Fruit fly (Drosophila melanogaster) whole organism, embryonic: ENCODE results near the gene CG9316.

ENCODE experiments used
- Atf3 ChIP-seq: fragments of 200-800 bp; sonication (Bioruptor generic); optimal IDR thresholded peaks from 3 replicates; lab custom pipeline; 2016; ENCODE audit warnings: missing biosample characterization, missing genetic modification characterization
- Atf6 ChIP-seq: fragments of 200-800 bp; sonication (Bioruptor generic); IDR thresholded peaks from 2 replicates; pipeline ENCODE4 v1.3.6; 2022; ENCODE audit warnings: missing biosample characterization, missing genetic modification characterization
- Bdp1 ChIP-seq: fragments of 200-800 bp; sonication (Bioruptor generic); optimal IDR thresholded peaks from 3 replicates; lab custom pipeline; 2016; ENCODE audit warnings: missing biosample characterization, missing genetic modification characterization
- CG11696 ChIP-seq: fragments of 200-800 bp; sonication (Bioruptor generic); IDR thresholded peaks from 2 replicates; pipeline ENCODE4 v1.3.6; 2022; ENCODE audit warnings: missing biosample characterization, missing genetic modification characterization
- CG17186 ChIP-seq: fragments of 200-800 bp; sonication (Bioruptor generic); optimal IDR thresholded peaks from 3 replicates; lab custom pipeline; 2017; ENCODE audit warnings: missing biosample characterization, missing genetic modification reagents, missing genetic modification characterization
- CG17802 ChIP-seq: fragments of 200-800 bp; sonication (Bioruptor generic); optimal IDR thresholded peaks from 2 replicates; lab custom pipeline; 2018; ENCODE audit warnings: missing biosample characterization, mild to moderate bottlenecking, missing genetic modification characterization, moderate library complexity
- CG18262 ChIP-seq: fragments of 200-800 bp; optimal IDR thresholded peaks from 3 replicates; lab custom pipeline; 2019; ENCODE audit warnings: missing biosample characterization, mild to moderate bottlenecking, missing genetic modification characterization, moderate library complexity
- CG18764 ChIP-seq: fragments of 200-800 bp; sonication (Bioruptor generic); optimal IDR thresholded peaks from 3 replicates; lab custom pipeline; 2016; ENCODE audit warnings: missing biosample characterization, missing genetic modification characterization
- CG2889 ChIP-seq: fragments of 200-800 bp; sonication (Bioruptor generic); IDR thresholded peaks from 3 replicates; pipeline ENCODE4 v1.3.6; 2022; ENCODE audit warnings: missing biosample characterization, missing genetic modification characterization
- CG3065 ChIP-seq: fragments of 200-800 bp; sonication (Bioruptor generic); optimal IDR thresholded peaks from 2 replicates; lab custom pipeline; 2016; ENCODE audit warnings: missing biosample characterization, missing genetic modification characterization
- CG32532 ChIP-seq: fragments of 200-800 bp; sonication (Bioruptor generic); IDR thresholded peaks from 2 replicates; pipeline ENCODE4 v1.3.6; 2022; ENCODE audit warnings: missing biosample characterization, missing genetic modification characterization
- CG33557 ChIP-seq: fragments of 200-800 bp; sonication (Bioruptor generic); optimal IDR thresholded peaks from 2 replicates; lab custom pipeline; 2019; ENCODE audit warnings: missing biosample characterization, mild to moderate bottlenecking, missing genetic modification characterization, moderate library complexity
- CG3407 ChIP-seq: fragments of 200-800 bp; sonication (Bioruptor generic); optimal IDR thresholded peaks from 2 replicates; lab custom pipeline; 2018; ENCODE audit warnings: missing biosample characterization, mild to moderate bottlenecking, missing genetic modification characterization
- CG3995 ChIP-seq: fragments of 200-800 bp; sonication (Bioruptor generic); optimal IDR thresholded peaks from 3 replicates; lab custom pipeline; 2016; ENCODE audit warnings: missing biosample characterization, missing genetic modification characterization
- CG4424 ChIP-seq: fragments of 200-800 bp; sonication (Bioruptor generic); optimal IDR thresholded peaks from 3 replicates; lab custom pipeline; 2016; ENCODE audit warnings: missing biosample characterization, missing genetic modification characterization
- CG7357 ChIP-seq: fragments of 200-800 bp; sonication (Bioruptor generic); IDR thresholded peaks from 3 replicates; pipeline ENCODE4 v1.3.6; 2022; ENCODE audit warnings: missing biosample characterization, missing genetic modification characterization
- CG7786 ChIP-seq: fragments of 200-800 bp; sonication (Bioruptor generic); optimal IDR thresholded peaks from 2 replicates; lab custom pipeline; 2016; ENCODE audit warnings: missing biosample characterization, missing genetic modification characterization
- CHES-1-like ChIP-seq: fragments of 200-800 bp; sonication (Bioruptor generic); optimal IDR thresholded peaks from 2 replicates; lab custom pipeline; 2016; ENCODE audit warnings: missing biosample characterization, missing genetic modification characterization
- Dbx ChIP-seq: fragments of 200-800 bp; sonication (Bioruptor generic); IDR thresholded peaks from 3 replicates; pipeline ENCODE4 v1.3.6; 2022; ENCODE audit warnings: missing biosample characterization, missing genetic modification characterization
- E2f2 ChIP-seq: fragments of 200-800 bp; sonication (Bioruptor generic); IDR thresholded peaks from 2 replicates; pipeline ENCODE4 v1.3.6; 2022; ENCODE audit warnings: missing biosample characterization, missing genetic modification characterization
- H2.0 ChIP-seq: fragments of 200-800 bp; sonication (Bioruptor generic); IDR thresholded peaks from 2 replicates; pipeline ENCODE4 v1.3.6; 2022; ENCODE audit warnings: missing biosample characterization, missing genetic modification characterization
- HLHmδ ChIP-seq: fragments of 200-800 bp; sonication (Bioruptor generic); optimal IDR thresholded peaks from 2 replicates; lab custom pipeline; 2018; ENCODE audit warnings: missing biosample characterization, mild to moderate bottlenecking, missing genetic modification characterization, moderate library complexity
- Opbp ChIP-seq: fragments of 200-800 bp; sonication (Bioruptor generic); IDR thresholded peaks from 3 replicates; pipeline ENCODE4 v1.3.6; 2022; ENCODE audit warnings: missing biosample characterization, missing genetic modification characterization; ENCODE audit not compliant: partially characterized antibody
- Pdp1 ChIP-seq, 2 experiments: fragments of 200-800 bp; sonication (Bioruptor generic); optimal IDR thresholded peaks; 3 replicates each; lab custom pipeline; 2016; ENCODE audit warnings: missing biosample characterization in 2 of 2, missing genetic modification characterization in 2 of 2, mild to moderate bottlenecking in 1 of 2, moderate library complexity in 1 of 2
- Taf1 ChIP-seq: fragments of 200-800 bp; sonication (Bioruptor generic); IDR thresholded peaks from 2 replicates; pipeline ENCODE4 v1.3.6; 2022; ENCODE audit warnings: missing biosample characterization, missing genetic modification characterization
- Trl ChIP-seq, 3 experiments: fragments of >200 bp in 2 of 3; fragments of 200-800 bp in 1 of 3; sonication (Bioruptor generic) in 1 of 3; optimal IDR thresholded peaks; 2 replicates in 1 of 3; 3 replicates in 2 of 3; lab custom pipeline; 2016 to 2017; ENCODE audit warnings: missing biosample characterization in 1 of 3, missing genetic modification characterization in 1 of 3
- ase ChIP-seq: fragments of 200-800 bp; sonication (Bioruptor generic); IDR thresholded peaks from 3 replicates; pipeline ENCODE4 v1.3.6; 2022; ENCODE audit warnings: missing biosample characterization, missing genetic modification characterization
- cas ChIP-seq: fragments of 200-800 bp; sonication (Bioruptor generic); IDR thresholded peaks from 2 replicates; pipeline ENCODE4 v1.3.6; 2022; ENCODE audit warnings: missing biosample characterization, missing genetic modification characterization
- chif ChIP-seq, 2 experiments: fragments of 200-800 bp; sonication (Bioruptor generic); optimal IDR thresholded peaks; 3 replicates each; lab custom pipeline; 2016; ENCODE audit warnings: missing biosample characterization in 2 of 2, missing genetic modification characterization in 2 of 2
- chn ChIP-seq: fragments of 200-800 bp; sonication (Bioruptor generic); optimal IDR thresholded peaks from 2 replicates; lab custom pipeline; 2016; ENCODE audit warnings: missing biosample characterization, missing genetic modification characterization
- corto ChIP-seq: fragments of 200-800 bp; sonication (Bioruptor generic); optimal IDR thresholded peaks from 2 replicates; lab custom pipeline; 2016; ENCODE audit warnings: missing biosample characterization, mild to moderate bottlenecking, missing genetic modification characterization, moderate library complexity
- crp ChIP-seq, 2 experiments: fragments of 200-800 bp; sonication (Bioruptor generic); optimal IDR thresholded peaks; 2 replicates in 1 of 2; 3 replicates in 1 of 2; lab custom pipeline; 2017; ENCODE audit warnings: missing biosample characterization in 2 of 2, missing genetic modification characterization in 2 of 2, mild to moderate bottlenecking in 1 of 2, moderate library complexity in 1 of 2
- dm ChIP-seq: fragments of 200-800 bp; sonication (Bioruptor generic); optimal IDR thresholded peaks from 3 replicates; lab custom pipeline; 2016; ENCODE audit warnings: missing biosample characterization, missing genetic modification characterization
- gfzf ChIP-seq: fragments of 200-800 bp; sonication (Bioruptor generic); optimal IDR thresholded peaks from 2 replicates; lab custom pipeline; 2016; ENCODE audit warnings: missing biosample characterization, mild to moderate bottlenecking, missing genetic modification characterization, moderate library complexity
- grau ChIP-seq: fragments of 200-800 bp; optimal IDR thresholded peaks from 3 replicates; lab custom pipeline; 2019; ENCODE audit warnings: missing biosample characterization, mild to moderate bottlenecking, missing genetic modification characterization, moderate library complexity
- lbe ChIP-seq: fragments of 200-800 bp; sonication (Bioruptor generic); optimal IDR thresholded peaks from 2 replicates; lab custom pipeline; 2016; ENCODE audit warnings: missing biosample characterization, mild to moderate bottlenecking, missing genetic modification characterization
- mam ChIP-seq: fragments of 200-800 bp; sonication (Bioruptor generic); optimal IDR thresholded peaks from 3 replicates; lab custom pipeline; 2016; ENCODE audit warnings: missing biosample characterization, missing genetic modification characterization
- peb ChIP-seq: fragments of 200-800 bp; sonication (Bioruptor generic); IDR thresholded peaks from 2 replicates; pipeline ENCODE4 v1.3.6; 2022; ENCODE audit warnings: missing biosample characterization, missing genetic modification characterization
- schlank ChIP-seq: fragments of 200-800 bp; sonication (Bioruptor generic); optimal IDR thresholded peaks from 2 replicates; lab custom pipeline; 2018; ENCODE audit warnings: missing biosample characterization, mild to moderate bottlenecking, missing genetic modification characterization
- seq ChIP-seq: fragments of 200-800 bp; sonication (Bioruptor generic); IDR thresholded peaks from 2 replicates; pipeline ENCODE4 v1.3.6; 2022; ENCODE audit warnings: missing biosample characterization, missing genetic modification characterization
- sna ChIP-seq: fragments of 200-800 bp; sonication (Bioruptor generic); IDR thresholded peaks from 2 replicates; pipeline ENCODE4 v1.3.6; 2022; ENCODE audit warnings: missing biosample characterization, missing genetic modification characterization; ENCODE audit not compliant: partially characterized antibody
- so ChIP-seq: fragments of 200-800 bp; sonication (Bioruptor generic); IDR thresholded peaks from 3 replicates; pipeline ENCODE4 v1.3.6; 2022; ENCODE audit warnings: missing biosample characterization, missing genetic modification characterization
- sob ChIP-seq: fragments of 200-800 bp; sonication (Bioruptor generic); IDR thresholded peaks from 2 replicates; pipeline ENCODE4 v1.3.6; 2022; ENCODE audit warnings: missing biosample characterization, missing genetic modification characterization
- ssp ChIP-seq: fragments of 200-800 bp; sonication (Bioruptor generic); IDR thresholded peaks from 2 replicates; pipeline ENCODE4 v1.3.6; 2022; ENCODE audit warnings: missing biosample characterization, missing genetic modification characterization
- tup ChIP-seq: fragments of 200-800 bp; sonication (Bioruptor generic); optimal IDR thresholded peaks from 2 replicates; lab custom pipeline; 2016; ENCODE audit warnings: missing biosample characterization, mild to moderate bottlenecking, missing genetic modification characterization, moderate library complexity
- unc-4 ChIP-seq: fragments of 200-800 bp; sonication (Bioruptor generic); IDR thresholded peaks from 2 replicates; pipeline ENCODE4 v1.3.6; 2022; ENCODE audit warnings: missing biosample characterization, missing genetic modification characterization; ENCODE audit not compliant: partially characterized antibody
- vvl ChIP-seq: fragments of 200-800 bp; sonication (Bioruptor generic); IDR thresholded peaks from 2 replicates; pipeline ENCODE4 v1.3.6; 2022; ENCODE audit warnings: missing biosample characterization, missing genetic modification characterization
- wor ChIP-seq: fragments of 200-800 bp; sonication (Bioruptor generic); IDR thresholded peaks from 2 replicates; pipeline ENCODE4 v1.3.6; 2022; ENCODE audit warnings: missing biosample characterization, missing genetic modification characterization
- zen2 ChIP-seq: fragments of 200-800 bp; sonication (Bioruptor generic); IDR thresholded peaks from 3 replicates; pipeline ENCODE4 v1.3.6; 2022; ENCODE audit warnings: missing biosample characterization, missing genetic modification characterization; ENCODE audit not compliant: partially characterized antibody
- zfh2 ChIP-seq: fragments of 200-800 bp; sonication (Bioruptor generic); optimal IDR thresholded peaks from 2 replicates; lab custom pipeline; 2016; ENCODE audit warnings: missing biosample characterization, missing genetic modification characterization

CG9316 gene

dm6 chr2L:20752160-20752559 is 25.8 kb upstream of the CG9316 start, which contains the start of the genes Amacr and Ns4 (continued):
- TF ChIP-seq CG7357 (GFP tag; lab: Robert Waterston, UW) (0 out of 3 replicates have a peak, but pooled peaks have one; percentile 24), Atf3 (GFP tag; lab: Kevin White, UChicago) (peak; percentile 49), CG33557 (GFP tag; lab: Kevin White, UChicago) (peak; percentile 34), mam (GFP tag; lab: Kevin White, UChicago) (peak; percentile 74), grau (peak; percentile 66), sna (GFP tag; lab: Robert Waterston, UW) (peak; percentile 39; the same call in 1 of the 2 replicates), corto (no peak), zfh2 (GFP tag; lab: Kevin White, UChicago) (peak; percentile 73), schlank (no peak), ssp (GFP tag; lab: Robert Waterston, UW) (peak; percentile 29; the same call in 1 of the 2 replicates), lbe (GFP tag; lab: Kevin White, UChicago) (no peak), CG3407 (GFP tag; lab: Kevin White, UChicago) (no peak), Trl (optimal IDR thresholded peaks at IDR 0.05; lab: Kevin White, UChicago) (no peak), Trl (GFP tag; optimal IDR thresholded peaks at IDR 0.05; lab: Kevin White, UChicago) (peak; percentile 36), CG32532 (GFP tag; lab: Robert Waterston, UW) (peak; percentile 45; the same call in 1 of the 2 replicates), dm (GFP tag; lab: Kevin White, UChicago) (peak; percentile 35), gfzf (GFP tag; lab: Kevin White, UChicago) (peak; percentile 34), Bdp1 (GFP tag; lab: Kevin White, UChicago) (peak; percentile 34), CG3995 (GFP tag; lab: Kevin White, UChicago) (peak; percentile 91), CG18262 (tag; lab: Kevin White, UChicago) (no peak), chif (GFP tag; optimal IDR thresholded peaks at IDR 0.05; lab: Kevin White, UChicago) (peak; percentile 33 to 47), vvl (GFP tag; lab: Robert Waterston, UW) (peak; percentile 43), CG4424 (GFP tag; lab: Kevin White, UChicago) (peak; percentile 31), seq (GFP tag; lab: Robert Waterston, UW) (no peak), chn (peak; percentile 65), Dbx (GFP tag; lab: Robert Waterston, UW) (0 out of 3 replicates have a peak, but pooled peaks have one; percentile 38), CG18764 (GFP tag; lab: Kevin White, UChicago) (peak; percentile 29), CG17802 (tag; lab: Kevin White, UChicago) (no peak), tup (GFP tag; lab: Kevin White, UChicago) (peak; percentile 2), ase (GFP tag; lab: Robert Waterston, UW) (peak; percentile 33; the same call in 1 of the 3 replicates), CG3065 (no peak), so (GFP tag; lab: Robert Waterston, UW) (0 out of 3 replicates have a peak, but pooled peaks have one; percentile 34), CHES-1-like (peak; percentile 70), crp (GFP tag; optimal IDR thresholded peaks at IDR 0.05; lab: Kevin White, UChicago) (peak in 1 of 2 experiments; percentile 15), CG11696 (GFP tag; lab: Robert Waterston, UW) (0 out of 2 replicates have a peak, but pooled peaks have one; percentile 10), H2.0 (GFP tag; lab: Robert Waterston, UW) (peak; percentile 37; the same call in 1 of the 2 replicates), zen2 (no peak; the same call in 2 of the 3 replicates), Taf1 (no peak), Atf6 (GFP tag; lab: Robert Waterston, UW) (peak; percentile 11; the same call in 1 of the 2 replicates), Opbp (GFP tag; lab: Robert Waterston, UW) (0 out of 3 replicates have a peak, but pooled peaks have one; percentile 10), unc-4 (GFP tag; lab: Robert Waterston, UW) (0 out of 2 replicates have a peak, but pooled peaks have one; percentile 22), wor (GFP tag; lab: Robert Waterston, UW) (0 out of 2 replicates have a peak, but pooled peaks have one; percentile 25), CG2889 (GFP tag; lab: Robert Waterston, UW) (no peak), CG7786 (peak; percentile 70), E2f2 (GFP tag; lab: Robert Waterston, UW) (peak; percentile 38; the same call in 1 of the 2 replicates), CG17186 (GFP tag; lab: Kevin White, UChicago) (peak; percentile 14), Pdp1 (GFP tag; optimal IDR thresholded peaks at IDR 0.05; lab: Kevin White, UChicago) (peak; percentile 50 to 56), sob (GFP tag; lab: Robert Waterston, UW) (peak; percentile 72), cas (no peak), peb (GFP tag; lab: Robert Waterston, UW) (no peak), HLHmδ (GFP tag; lab: Kevin White, UChicago) (no peak)
